Worm (Caenorhabditis elegans) whole organism, L4 larva: ENCODE data around the gene dpy-8.

ENCODE experiments used
- aly-2 ChIP-seq: sonication (generic microtip); optimal IDR thresholded peaks from 2 replicates; lab custom pipeline; 2018; ENCODE audit warnings: missing biosample characterization, missing genetic modification characterization
- pqm-1 ChIP-seq: sonication (generic microtip); optimal IDR thresholded peaks from 2 replicates; lab custom pipeline; 2017; ENCODE audit warnings: missing biosample characterization, missing genetic modification characterization

DNA sequence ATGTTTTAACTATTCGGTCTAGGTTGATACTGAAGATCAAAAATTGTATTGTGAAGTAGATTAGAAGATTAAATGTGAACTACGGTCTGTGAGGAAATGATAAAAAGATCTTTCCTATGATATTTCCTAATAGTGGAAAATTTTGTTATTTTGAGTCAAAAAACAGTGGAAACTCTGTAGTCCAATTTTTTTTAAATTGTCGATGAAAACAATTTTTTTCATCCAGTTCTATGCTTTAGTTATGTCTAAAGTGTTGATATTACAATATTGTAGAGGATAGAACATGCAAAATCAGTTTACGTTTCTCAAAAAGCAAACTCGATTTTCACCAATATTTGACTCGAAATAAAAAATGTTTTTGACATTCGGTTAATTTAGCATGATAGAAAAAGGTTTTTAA, 30.6 kb downstream of the dpy-8 start:
- TF ChIP-seq pqm-1 (tag; lab: Kevin White, UChicago) (no peak), aly-2 (no peak)
